Fruit fly (Drosophila melanogaster) whole organism, embryonic: ENCODE results near the gene Pxd.
A peak's percentile ranks its signal among the peaks of the same experiment; 100 is the strongest.

Experiments used
- Abd-B ChIP-seq: fragments of 200-800 bp; sonication (Bioruptor generic); optimal IDR thresholded peaks from 2 replicates; lab custom pipeline; 2018; ENCODE audit warnings: missing biosample characterization, mild to moderate bottlenecking, missing genetic modification characterization, moderate library complexity
- B-H2 ChIP-seq: fragments of 200-800 bp; sonication (Bioruptor generic); optimal IDR thresholded peaks from 2 replicates; lab custom pipeline; 2018; ENCODE audit warnings: missing biosample characterization, mild to moderate bottlenecking, missing genetic modification characterization
- Bdp1 ChIP-seq: fragments of 200-800 bp; sonication (Bioruptor generic); optimal IDR thresholded peaks from 3 replicates; lab custom pipeline; 2016; ENCODE audit warnings: missing biosample characterization, missing genetic modification characterization
- Blimp-1 ChIP-seq: fragments of 200-800 bp; sonication (Bioruptor generic); optimal IDR thresholded peaks from 3 replicates; lab custom pipeline; 2018; ENCODE audit warnings: missing biosample characterization, missing genetic modification characterization, mild to moderate bottlenecking, moderate library complexity, missing genetic modification reagents
- CG10147 ChIP-seq: fragments of 200-800 bp; sonication (Bioruptor generic); optimal IDR thresholded peaks from 2 replicates; lab custom pipeline; 2019; ENCODE audit warnings: missing biosample characterization, mild to moderate bottlenecking, missing genetic modification characterization, moderate library complexity
- CG1024 ChIP-seq: fragments of 200-800 bp; sonication (Bioruptor generic); IDR thresholded peaks from 2 replicates; pipeline ENCODE4 v1.3.6; 2022; ENCODE audit warnings: missing biosample characterization, missing genetic modification characterization
- CG11093 ChIP-seq: fragments of 200-800 bp; sonication (Bioruptor generic); IDR thresholded peaks from 3 replicates; pipeline ENCODE4 v1.3.6; 2022; ENCODE audit warnings: missing biosample characterization, missing genetic modification characterization
- CG13424 ChIP-seq: fragments of 200-800 bp; sonication (Bioruptor generic); optimal IDR thresholded peaks from 2 replicates; lab custom pipeline; 2019; ENCODE audit warnings: missing biosample characterization, mild to moderate bottlenecking, missing genetic modification characterization, moderate library complexity
- CG16813 ChIP-seq: fragments of 200-800 bp; sonication (Bioruptor generic); IDR thresholded peaks from 3 replicates; pipeline ENCODE4 v1.3.6; 2022; ENCODE audit warnings: missing biosample characterization, missing genetic modification characterization; ENCODE audit not compliant: partially characterized antibody
- CG17328 ChIP-seq: fragments of 200-800 bp; sonication (Bioruptor generic); IDR thresholded peaks from 2 replicates; pipeline ENCODE4 v1.3.6; 2022; ENCODE audit warnings: missing biosample characterization, missing genetic modification characterization
- CG1832 ChIP-seq: fragments of 200-800 bp; sonication (Bioruptor generic); optimal IDR thresholded peaks from 2 replicates; lab custom pipeline; 2017; ENCODE audit warnings: missing biosample characterization, mild to moderate bottlenecking, missing genetic modification characterization, inconsistent platforms
- CG18599 ChIP-seq: fragments of 200-800 bp; sonication (Bioruptor generic); optimal IDR thresholded peaks from 3 replicates; lab custom pipeline; 2017; ENCODE audit warnings: missing biosample characterization, missing genetic modification characterization, mild to moderate bottlenecking, moderate library complexity, missing genetic modification reagents
- CG30431 ChIP-seq: fragments of 200-800 bp; sonication (Bioruptor generic); optimal IDR thresholded peaks from 2 replicates; lab custom pipeline; 2017; ENCODE audit warnings: missing biosample characterization, missing genetic modification characterization
- CG3407 ChIP-seq: fragments of 200-800 bp; sonication (Bioruptor generic); optimal IDR thresholded peaks from 2 replicates; lab custom pipeline; 2018; ENCODE audit warnings: missing biosample characterization, mild to moderate bottlenecking, missing genetic modification characterization
- CG42726 ChIP-seq: fragments of 200-800 bp; sonication (Bioruptor generic); IDR thresholded peaks from 2 replicates; pipeline ENCODE4 v1.3.6; 2022; ENCODE audit warnings: missing biosample characterization, missing genetic modification characterization; ENCODE audit not compliant: partially characterized antibody
- CG7372 ChIP-seq: fragments of 200-800 bp; sonication (Bioruptor generic); IDR thresholded peaks from 2 replicates; pipeline ENCODE4 v1.3.6; 2022; ENCODE audit warnings: missing biosample characterization, missing genetic modification characterization
- CG7745 ChIP-seq: fragments of 200-800 bp; sonication (Bioruptor generic); optimal IDR thresholded peaks from 2 replicates; lab custom pipeline; 2018; ENCODE audit warnings: missing biosample characterization, mild to moderate bottlenecking, missing genetic modification characterization, moderate library complexity
- CG8388 ChIP-seq: fragments of 200-800 bp; sonication (Bioruptor generic); optimal IDR thresholded peaks from 2 replicates; lab custom pipeline; 2019; ENCODE audit warnings: missing biosample characterization, mild to moderate bottlenecking, missing genetic modification characterization, moderate library complexity
- CG8478 ChIP-seq: fragments of >200 bp; optimal IDR thresholded peaks from 2 replicates; lab custom pipeline; 2018
- CG8944 ChIP-seq: fragments of 200-800 bp; sonication (Bioruptor generic); optimal IDR thresholded peaks from 3 replicates; lab custom pipeline; 2016; ENCODE audit warnings: missing biosample characterization, missing genetic modification characterization
- CHES-1-like ChIP-seq: fragments of 200-800 bp; sonication (Bioruptor generic); optimal IDR thresholded peaks from 2 replicates; lab custom pipeline; 2016; ENCODE audit warnings: missing biosample characterization, missing genetic modification characterization
- Dll ChIP-seq: fragments of 200-800 bp; sonication (Bioruptor generic); IDR thresholded peaks from 4 replicates; pipeline ENCODE4 v1.3.6; 2022; ENCODE audit warnings: missing biosample characterization, missing genetic modification characterization; ENCODE audit not compliant: partially characterized antibody
- GATAe ChIP-seq: fragments of 200-800 bp; sonication (Bioruptor generic); conservative IDR thresholded peaks from 2 replicates; pipeline ENCODE4 v1.3.6; 2022; ENCODE audit warnings: missing biosample characterization, missing genetic modification characterization
- Gug ChIP-seq: fragments of 200-800 bp; sonication (Bioruptor generic); IDR thresholded peaks from 4 replicates; pipeline ENCODE4 v1.3.6; 2022; ENCODE audit warnings: missing biosample characterization, missing genetic modification characterization
- Jarid2 ChIP-seq: fragments of 200-800 bp; sonication (Bioruptor generic); optimal IDR thresholded peaks from 3 replicates; lab custom pipeline; 2017; ENCODE audit warnings: mild to moderate bottlenecking, missing biosample characterization, missing genetic modification reagents, missing genetic modification characterization
- Lhr ChIP-seq: fragments of 200-800 bp; sonication (Bioruptor generic); optimal IDR thresholded peaks from 3 replicates; lab custom pipeline; 2017; ENCODE audit warnings: mild to moderate bottlenecking, missing biosample characterization, missing genetic modification reagents, missing genetic modification characterization
- Lpt ChIP-seq: fragments of >200 bp; optimal IDR thresholded peaks from 2 replicates; lab custom pipeline; 2018; ENCODE audit warnings: missing biosample characterization, missing genetic modification characterization
- NK7.1 ChIP-seq: fragments of 200-800 bp; sonication (Bioruptor generic); optimal IDR thresholded peaks from 3 replicates; lab custom pipeline; 2016; ENCODE audit warnings: missing biosample characterization, missing genetic modification characterization
- Rfx ChIP-seq: fragments of 200-800 bp; sonication (Bioruptor generic); IDR thresholded peaks from 2 replicates; pipeline ENCODE4 v1.3.6; 2022; ENCODE audit warnings: missing biosample characterization, missing genetic modification characterization
- Sry-β ChIP-seq: fragments of 200-800 bp; sonication (Bioruptor generic); optimal IDR thresholded peaks from 2 replicates; lab custom pipeline; 2018; ENCODE audit warnings: missing biosample characterization, mild to moderate bottlenecking, missing genetic modification characterization, moderate library complexity
- Ssrp ChIP-seq: fragments of 200-800 bp; sonication (Bioruptor generic); optimal IDR thresholded peaks from 2 replicates; lab custom pipeline; 2018; ENCODE audit warnings: missing biosample characterization, mild to moderate bottlenecking, missing genetic modification characterization, moderate library complexity
- TFAM ChIP-seq: fragments of 200-800 bp; sonication (Bioruptor generic); optimal IDR thresholded peaks from 2 replicates; lab custom pipeline; 2017; ENCODE audit warnings: missing biosample characterization, missing genetic modification characterization, inconsistent platforms
- Xrp1 ChIP-seq: fragments of 200-800 bp; sonication (Bioruptor generic); IDR thresholded peaks from 2 replicates; pipeline ENCODE4 v1.3.6; 2022; ENCODE audit warnings: missing biosample characterization, missing genetic modification characterization
- ap ChIP-seq: fragments of 200-800 bp; sonication (Bioruptor generic); IDR thresholded peaks from 2 replicates; pipeline ENCODE4 v1.3.6; 2022; ENCODE audit warnings: missing biosample characterization, missing genetic modification characterization
- chinmo ChIP-seq: fragments of 200-800 bp; sonication (Bioruptor generic); IDR thresholded peaks from 4 replicates; pipeline ENCODE4 v1.3.6; 2022; ENCODE audit warnings: missing biosample characterization, missing genetic modification characterization; ENCODE audit not compliant: partially characterized antibody
- eyg ChIP-seq: fragments of 200-800 bp; sonication (Bioruptor generic); optimal IDR thresholded peaks from 3 replicates; lab custom pipeline; 2016; ENCODE audit warnings: missing biosample characterization, missing genetic modification characterization
- fd102C ChIP-seq: fragments of 200-800 bp; sonication (Bioruptor generic); optimal IDR thresholded peaks from 2 replicates; lab custom pipeline; 2018; ENCODE audit warnings: missing biosample characterization, mild to moderate bottlenecking, missing genetic modification characterization, moderate library complexity
- fd64A ChIP-seq: fragments of 200-800 bp; sonication (Bioruptor generic); optimal IDR thresholded peaks from 3 replicates; lab custom pipeline; 2018; ENCODE audit warnings: missing biosample characterization, mild to moderate bottlenecking, missing genetic modification characterization
- gsb ChIP-seq: fragments of 200-800 bp; sonication (Bioruptor generic); IDR thresholded peaks from 2 replicates; pipeline ENCODE4 v1.3.6; 2022; ENCODE audit warnings: missing biosample characterization, missing genetic modification characterization
- her ChIP-seq: fragments of 200-800 bp; sonication (Bioruptor generic); optimal IDR thresholded peaks from 2 replicates; lab custom pipeline; 2016; ENCODE audit warnings: missing biosample characterization, missing genetic modification characterization
- knrl ChIP-seq: fragments of 200-800 bp; sonication (Bioruptor generic); IDR thresholded peaks from 3 replicates; pipeline ENCODE4 v1.3.6; 2022; ENCODE audit warnings: missing biosample characterization, missing genetic modification characterization; ENCODE audit not compliant: partially characterized antibody
- mam ChIP-seq: fragments of 200-800 bp; sonication (Bioruptor generic); optimal IDR thresholded peaks from 3 replicates; lab custom pipeline; 2016; ENCODE audit warnings: missing biosample characterization, missing genetic modification characterization
- pan ChIP-seq, 4 experiments: fragments of >200 bp in 3 of 4; fragments of 200-800 bp in 1 of 4; sonication (Bioruptor generic) in 1 of 4; optimal IDR thresholded peaks in 3 of 4; IDR thresholded peaks in 1 of 4; 2 replicates each; pipeline versions ENCODE4 v1.3.6 to Lab custom; 2017 to 2022; ENCODE audit warnings: missing biosample characterization in 2 of 4, missing genetic modification characterization in 2 of 4, mixed read lengths in 1 of 4
- sens-2 ChIP-seq: fragments of 200-800 bp; sonication (Bioruptor generic); IDR thresholded peaks from 2 replicates; pipeline ENCODE4 v1.3.6; 2022; ENCODE audit warnings: missing biosample characterization, missing genetic modification characterization
- sim ChIP-seq: fragments of 200-800 bp; sonication (Bioruptor generic); IDR thresholded peaks from 2 replicates; pipeline ENCODE4 v1.3.6; 2022; ENCODE audit warnings: missing biosample characterization, missing genetic modification characterization
- toy ChIP-seq: fragments of 200-800 bp; sonication (Bioruptor generic); IDR thresholded peaks from 2 replicates; pipeline ENCODE4 v1.3.6; 2022; ENCODE audit warnings: missing biosample characterization, missing genetic modification characterization
- tup ChIP-seq: fragments of 200-800 bp; sonication (Bioruptor generic); optimal IDR thresholded peaks from 2 replicates; lab custom pipeline; 2016; ENCODE audit warnings: missing biosample characterization, mild to moderate bottlenecking, missing genetic modification characterization, moderate library complexity

Gene Pxd

dm6 chr3R:16969361-16970355 lies 44.7 kb upstream of the Pxd start (continued):
- TF ChIP-seq CG13424, result peak; percentile 80
- TF ChIP-seq Rfx, result peak; percentile 78
- TF ChIP-seq her (GFP tag; lab: Kevin White, UChicago), result no peak
- peak; percentile 69 for TF ChIP-seq CG17328 (GFP tag; lab: Robert Waterston, UW)
- TF ChIP-seq Jarid2 (GFP tag; lab: Kevin White, UChicago), result peak; percentile 23
- peak; percentile 50; the same call in 1 of the 2 replicates for TF ChIP-seq CG7372 (GFP tag; lab: Robert Waterston, UW)
- no peak for TF ChIP-seq sim (GFP tag; lab: Robert Waterston, UW)
- no peak for TF ChIP-seq Ssrp (tag; lab: Kevin White, UChicago)
- peak; percentile 68 for TF ChIP-seq CG8388 (GFP tag; lab: Kevin White, UChicago)
- TF ChIP-seq CG11093 (GFP tag; lab: Robert Waterston, UW), result peak; percentile 69; the same call in 2 of the 3 replicates
- TF ChIP-seq CG16813 (GFP tag; lab: Robert Waterston, UW), result 0 out of 3 replicates have a peak, but pooled peaks have one; percentile 22
- peak; percentile 80 for TF ChIP-seq Xrp1 (GFP tag; lab: Robert Waterston, UW)
- TF ChIP-seq fd102C, result no peak
- no peak for TF ChIP-seq CG8944 (GFP tag; lab: Kevin White, UChicago)
- no peak for TF ChIP-seq CG1832 (GFP tag; lab: Kevin White, UChicago)
- TF ChIP-seq NK7.1 (GFP tag; lab: Kevin White, UChicago), result no peak
- TF ChIP-seq CHES-1-like (GFP tag; lab: Kevin White, UChicago), result no peak
- peak; percentile 74 for TF ChIP-seq Abd-B (GFP tag; lab: Kevin White, UChicago)
- TF ChIP-seq chinmo (GFP tag; lab: Robert Waterston, UW), result peak; percentile 67; the same call in 2 of the 4 replicates
- TF ChIP-seq mam (GFP tag; lab: Kevin White, UChicago), result peak; percentile 34
- TF ChIP-seq fd64A (GFP tag; lab: Kevin White, UChicago), result no peak
- peak; percentile 44; the same call in 1 of the 2 replicates for TF ChIP-seq gsb (GFP tag; lab: Robert Waterston, UW)
- no peak for TF ChIP-seq CG18599 (GFP tag; lab: Kevin White, UChicago)
- no peak for TF ChIP-seq tup
- no peak for TF ChIP-seq Sry-β (GFP tag; lab: Kevin White, UChicago)
- no peak for TF ChIP-seq TFAM (GFP tag; lab: Kevin White, UChicago)
- no peak for TF ChIP-seq Blimp-1
- TF ChIP-seq CG10147, result no peak
- TF ChIP-seq B-H2, result peak; percentile 61
- peak; percentile 50 for TF ChIP-seq CG3407 (GFP tag; lab: Kevin White, UChicago)
- peak; percentile 67 for TF ChIP-seq Lhr (GFP tag; lab: Kevin White, UChicago)
- TF ChIP-seq CG8478 (lab: Kevin White, UChicago), result no peak
- TF ChIP-seq Bdp1 (GFP tag; lab: Kevin White, UChicago), result peak; percentile 2
- TF ChIP-seq knrl, result peak; percentile 53; the same call in 1 of the 3 replicates
- TF ChIP-seq CG30431, result no peak
- peak; percentile 61; the same call in 1 of the 2 replicates for TF ChIP-seq CG42726 (GFP tag; lab: Robert Waterston, UW)
- TF ChIP-seq CG7745 (tag; lab: Kevin White, UChicago), result no peak
- no peak for TF ChIP-seq CG1024 (GFP tag; lab: Robert Waterston, UW)
- TF ChIP-seq eyg (GFP tag; lab: Kevin White, UChicago), result no peak
- TF ChIP-seq ap (GFP tag; lab: Robert Waterston, UW), result peak; percentile 35; the same call in 1 of the 2 replicates
- no peak for TF ChIP-seq Lpt (GFP tag; lab: Kevin White, UChicago)
- 0 out of 2 replicates have a peak, but pooled peaks have one; percentile 17 for TF ChIP-seq sens-2 (GFP tag; lab: Robert Waterston, UW)
- no peak for TF ChIP-seq Dll (GFP tag; lab: Robert Waterston, UW)
- no peak for TF ChIP-seq toy
- TF ChIP-seq Gug, result peak; percentile 62; the same call in 3 of the 4 replicates
- TF ChIP-seq pan (optimal IDR thresholded peaks at IDR 0.05; lab: Kevin White, UChicago), result no peak
- TF ChIP-seq pan (GFP tag; optimal IDR thresholded peaks at IDR 0.05 in 1 of 2, IDR thresholded peaks at IDR 0.05 in 1 of 2), result peak in 1 of 2 experiments; percentile 61
- peak; percentile 80 for TF ChIP-seq GATAe
